Fruit fly (Drosophila melanogaster) whole organism: Measurements from ENCODE around the gene Polr1D.

Source experiments
- CG8478 ChIP-seq: fragments of >200 bp; optimal IDR thresholded peaks from 2 replicates; lab custom pipeline; 2018; ENCODE audit warnings: inconsistent platforms
- Dll ChIP-seq: fragments of >200 bp; optimal IDR thresholded peaks from 2 replicates; lab custom pipeline; 2017
- EcR ChIP-seq, 2 experiments: fragments of >200 bp; optimal IDR thresholded peaks; 2 replicates each; lab custom pipeline; 2017; ENCODE audit warnings: missing biosample characterization in 2 of 2, missing genetic modification characterization in 2 of 2, missing genetic modification reagents in 2 of 2
- pan ChIP-seq: fragments of >200 bp; optimal IDR thresholded peaks from 2 replicates; lab custom pipeline; 2017
- psq ChIP-seq: fragments of >200 bp; optimal IDR thresholded peaks from 2 replicates; lab custom pipeline; 2017
- usp ChIP-seq: fragments of >200 bp; optimal IDR thresholded peaks from 2 replicates; lab custom pipeline; 2017; ENCODE audit warnings: missing biosample characterization, missing genetic modification characterization, mixed read lengths

Gene Polr1D

dm6 chr2L:19162330-19163100, 27.5 kb upstream of the Polr1D start:
- TF ChIP-seq CG8478 (lab: Kevin White, UChicago): no peak
- no peak for TF ChIP-seq usp (GFP tag; lab: Kevin White, UChicago)

- TF ChIP-seq psq (lab: Kevin White, UChicago): no peak
- peak; percentile 82 for TF ChIP-seq Dll
- peak in 1 of 2 experiments; percentile 94 for TF ChIP-seq EcR (GFP tag; optimal IDR thresholded peaks at IDR 0.05; lab: Kevin White, UChicago)
Observed at dm6 chr2L:19161307-19161999, 26.4 kb upstream of the Polr1D start.

- no peak for TF ChIP-seq Dll
- no peak for TF ChIP-seq EcR (GFP tag; optimal IDR thresholded peaks at IDR 0.05; lab: Kevin White, UChicago)
- TF ChIP-seq usp (GFP tag; lab: Kevin White, UChicago): no peak
- TF ChIP-seq CG8478 (lab: Kevin White, UChicago): no peak
- TF ChIP-seq psq (lab: Kevin White, UChicago): no peak
- TF ChIP-seq pan (lab: Kevin White, UChicago): no peak
Observed at dm6 chr2L:19159552-19160406, 24.7 kb upstream of the Polr1D start.

- TF ChIP-seq Dll: no peak
- TF ChIP-seq usp (GFP tag; lab: Kevin White, UChicago): no peak
- TF ChIP-seq EcR (GFP tag; optimal IDR thresholded peaks at IDR 0.05; lab: Kevin White, UChicago): peak; percentile 48 to 86
- no peak for TF ChIP-seq pan (lab: Kevin White, UChicago)
- no peak for TF ChIP-seq psq (lab: Kevin White, UChicago)
- TF ChIP-seq CG8478 (lab: Kevin White, UChicago): no peak
Observed at dm6 chr2L:19158679-19159551, 23.9 kb upstream of the Polr1D start.

dm6 chr2L:19158005-19158666, 23.1 kb upstream of the Polr1D start:
- TF ChIP-seq psq (lab: Kevin White, UChicago): no peak
- TF ChIP-seq EcR (GFP tag; optimal IDR thresholded peaks at IDR 0.05; lab: Kevin White, UChicago): peak; percentile 32 to 86
- no peak for TF ChIP-seq pan (lab: Kevin White, UChicago)
- no peak for TF ChIP-seq CG8478 (lab: Kevin White, UChicago)
- no peak for TF ChIP-seq usp (GFP tag; lab: Kevin White, UChicago)
- TF ChIP-seq Dll: peak; percentile 82

dm6 chr2L:19156737-19157287, 21.8 kb upstream of the Polr1D start:
- TF ChIP-seq psq (lab: Kevin White, UChicago): no peak
- peak in 1 of 2 experiments; percentile 81 for TF ChIP-seq EcR (GFP tag; optimal IDR thresholded peaks at IDR 0.05; lab: Kevin White, UChicago)

dm6 chr2L:19155937-19156736, 21.1 kb upstream of the Polr1D start:
- TF ChIP-seq psq (lab: Kevin White, UChicago) (no peak), CG8478 (lab: Kevin White, UChicago) (no peak), Dll (no peak), pan (lab: Kevin White, UChicago) (no peak), usp (GFP tag; lab: Kevin White, UChicago) (no peak), EcR (GFP tag; optimal IDR thresholded peaks at IDR 0.05; lab: Kevin White, UChicago) (peak in 1 of 2 experiments; percentile 67)

dm6 chr2L:19154893-19155389, 19.9 kb upstream of the Polr1D start:
- no peak for TF ChIP-seq pan (lab: Kevin White, UChicago)
- TF ChIP-seq EcR (GFP tag; optimal IDR thresholded peaks at IDR 0.05; lab: Kevin White, UChicago): peak in 1 of 2 experiments; percentile 52

- TF ChIP-seq EcR (GFP tag; optimal IDR thresholded peaks at IDR 0.05; lab: Kevin White, UChicago): no peak
- TF ChIP-seq CG8478 (lab: Kevin White, UChicago): no peak
Observed at dm6 chr2L:19146645-19147044, 11.6 kb upstream of the Polr1D start.

dm6 chr2L:19146047-19146446, 11.0 kb upstream of the Polr1D start:
- TF ChIP-seq Dll (no peak), usp (GFP tag; lab: Kevin White, UChicago) (no peak), EcR (GFP tag; optimal IDR thresholded peaks at IDR 0.05; lab: Kevin White, UChicago) (no peak), psq (lab: Kevin White, UChicago) (no peak), pan (lab: Kevin White, UChicago) (no peak)
